Fruit fly (Drosophila melanogaster): ENCODE data around the gene Rab9Fa.

- TF ChIP-seq pan (optimal IDR thresholded peaks at IDR 0.05) (no peak), psq (optimal IDR thresholded peaks at IDR 0.05) (no peak), EcR (GFP tag; optimal IDR thresholded peaks at IDR 0.05) (no peak)
These were observed 38.2 kb downstream of the Rab9Fa start for dm6 chrX:10912585-10912984.
